Fruit fly (Drosophila melanogaster) whole organism, prepupa: ENCODE measurements around the gene ProtA.

Experiments
- Blimp-1 ChIP-seq: fragments of 200-800 bp; sonication (Bioruptor generic); optimal IDR thresholded peaks from 3 replicates; lab custom pipeline; 2017; ENCODE audit warnings: missing biosample characterization, missing genetic modification characterization, mild to moderate bottlenecking, moderate library complexity, missing genetic modification reagents
- CG6808 ChIP-seq: fragments of 200-800 bp; sonication (Bioruptor generic); optimal IDR thresholded peaks from 3 replicates; lab custom pipeline; 2017; ENCODE audit warnings: missing biosample characterization, missing genetic modification characterization, mild to moderate bottlenecking, moderate library complexity, missing genetic modification reagents
- CG8632 ChIP-seq: fragments of 200-800 bp; sonication (Bioruptor generic); optimal IDR thresholded peaks from 3 replicates; lab custom pipeline; 2016; ENCODE audit warnings: missing biosample characterization, missing genetic modification characterization
- net ChIP-seq: fragments of 200-800 bp; sonication (Bioruptor generic); optimal IDR thresholded peaks from 3 replicates; lab custom pipeline; 2016; ENCODE audit warnings: missing biosample characterization, missing genetic modification characterization
- svp ChIP-seq: fragments of 200-800 bp; sonication (Bioruptor generic); peaks from one replicate; lab custom pipeline; 2016; ENCODE audit warnings: missing biosample characterization, missing genetic modification characterization

Gene ProtA

dm6 chr2L:14842058-14842457, 39.4 kb downstream of the ProtA start, which contains the start of gene CG42682:
CG42682 (plus strand) TSS chr2L:14842358.
- no peak for TF ChIP-seq net (GFP tag; lab: Kevin White, UChicago)
- TF ChIP-seq CG6808 (GFP tag; lab: Kevin White, UChicago), result no peak
- peak; percentile 47 for TF ChIP-seq svp (GFP tag; lab: Kevin White, UChicago)
- no peak for TF ChIP-seq Blimp-1
- no peak for TF ChIP-seq CG8632 (GFP tag; lab: Kevin White, UChicago)
